Fruit fly (Drosophila melanogaster) whole organism, prepupa: ENCODE measurements around the gene CG14431.
A peak's percentile ranks its signal among the peaks of the same experiment; 100 is the strongest.

Experiments
- Blimp-1 ChIP-seq: fragments of 200-800 bp; sonication (Bioruptor generic); optimal IDR thresholded peaks from 3 replicates; lab custom pipeline; 2017; ENCODE audit warnings: missing biosample characterization, missing genetic modification characterization, mild to moderate bottlenecking, moderate library complexity, missing genetic modification reagents
- CG10669 ChIP-seq: fragments of 200-800 bp; sonication (Bioruptor generic); optimal IDR thresholded peaks from 3 replicates; lab custom pipeline; 2018; ENCODE audit warnings: missing biosample characterization, mild to moderate bottlenecking, missing genetic modification characterization, moderate library complexity
- CG11762 ChIP-seq: fragments of 200-800 bp; sonication (Bioruptor generic); optimal IDR thresholded peaks from 3 replicates; lab custom pipeline; 2016; ENCODE audit warnings: missing biosample characterization, missing genetic modification characterization; ENCODE audit not compliant: insufficient read depth
- CG15336 ChIP-seq: fragments of 200-800 bp; sonication (Bioruptor generic); IDR thresholded peaks from 2 replicates; pipeline ENCODE4 v1.3.6; 2022; ENCODE audit warnings: missing biosample characterization, missing genetic modification characterization
- CG1621 ChIP-seq: fragments of 200-800 bp; sonication (Bioruptor generic); optimal IDR thresholded peaks from 3 replicates; lab custom pipeline; 2018; ENCODE audit warnings: missing biosample characterization, mild to moderate bottlenecking, missing genetic modification characterization
- CG3032 ChIP-seq: fragments of 200-800 bp; optimal IDR thresholded peaks from 2 replicates; lab custom pipeline; 2019; ENCODE audit warnings: missing biosample characterization, mild to moderate bottlenecking, missing genetic modification characterization, moderate library complexity
- CG32006 ChIP-seq: fragments of 200-800 bp; sonication (Bioruptor generic); optimal IDR thresholded peaks from 3 replicates; lab custom pipeline; 2017; ENCODE audit warnings: missing biosample characterization, mild to moderate bottlenecking, missing genetic modification characterization
- CG3919 ChIP-seq: fragments of 200-800 bp; sonication (Bioruptor generic); optimal IDR thresholded peaks from 3 replicates; lab custom pipeline; 2016; ENCODE audit warnings: missing biosample characterization, missing genetic modification characterization
- CG4318 ChIP-seq: fragments of 200-800 bp; sonication (Bioruptor generic); optimal IDR thresholded peaks from 3 replicates; lab custom pipeline; 2017; ENCODE audit warnings: missing biosample characterization, mild to moderate bottlenecking, missing genetic modification characterization
- CG6163 ChIP-seq: fragments of 200-800 bp; sonication (Bioruptor generic); IDR thresholded peaks from 3 replicates; pipeline ENCODE4 v1.3.6; 2022; ENCODE audit warnings: missing biosample characterization, missing genetic modification characterization
- CG6276 ChIP-seq: fragments of 200-800 bp; sonication (Bioruptor generic); optimal IDR thresholded peaks from 2 replicates; lab custom pipeline; 2017; ENCODE audit warnings: missing biosample characterization, mild to moderate bottlenecking, missing genetic modification characterization
- CG6792 ChIP-seq: fragments of 200-800 bp; sonication (Bioruptor generic); optimal IDR thresholded peaks from 3 replicates; lab custom pipeline; 2016; ENCODE audit warnings: missing biosample characterization, missing genetic modification characterization
- CG6808 ChIP-seq: fragments of 200-800 bp; sonication (Bioruptor generic); optimal IDR thresholded peaks from 3 replicates; lab custom pipeline; 2017; ENCODE audit warnings: missing biosample characterization, missing genetic modification characterization, mild to moderate bottlenecking, moderate library complexity, missing genetic modification reagents
- CG6854 ChIP-seq: fragments of 200-800 bp; sonication (Bioruptor generic); optimal IDR thresholded peaks from 2 replicates; lab custom pipeline; 2017; ENCODE audit warnings: missing biosample characterization, mild to moderate bottlenecking, missing genetic modification characterization
- CG7368 ChIP-seq: fragments of 200-800 bp; sonication (Bioruptor generic); optimal IDR thresholded peaks from 3 replicates; lab custom pipeline; 2016; ENCODE audit warnings: missing biosample characterization, missing genetic modification characterization
- CG8319 ChIP-seq: fragments of 200-800 bp; sonication (Bioruptor generic); optimal IDR thresholded peaks from 3 replicates; lab custom pipeline; 2016; ENCODE audit warnings: missing biosample characterization, missing genetic modification characterization
- CG9139 ChIP-seq: fragments of 200-800 bp; sonication (Bioruptor generic); optimal IDR thresholded peaks from 3 replicates; lab custom pipeline; 2017; ENCODE audit warnings: missing biosample characterization, mild to moderate bottlenecking, missing genetic modification characterization
- Eip75B ChIP-seq: fragments of 200-800 bp; sonication (Bioruptor generic); optimal IDR thresholded peaks from 3 replicates; lab custom pipeline; 2016; ENCODE audit warnings: missing biosample characterization, missing genetic modification characterization
- Eip78C ChIP-seq: fragments of 200-800 bp; sonication (Bioruptor generic); peaks from one replicate; lab custom pipeline; 2016; ENCODE audit warnings: missing biosample characterization, missing genetic modification characterization
- Eip93F ChIP-seq: fragments of 200-800 bp; sonication (Bioruptor generic); optimal IDR thresholded peaks from 2 replicates; lab custom pipeline; 2016; ENCODE audit warnings: missing biosample characterization, mild to moderate bottlenecking, missing genetic modification characterization
- Ets21C ChIP-seq: fragments of 200-800 bp; sonication (Bioruptor generic); optimal IDR thresholded peaks from 3 replicates; lab custom pipeline; 2016; ENCODE audit warnings: missing biosample characterization, missing genetic modification characterization
- Ets96B ChIP-seq: fragments of 200-800 bp; optimal IDR thresholded peaks from 2 replicates; lab custom pipeline; 2019; ENCODE audit warnings: missing biosample characterization, mild to moderate bottlenecking, missing genetic modification characterization, moderate library complexity
- Gug ChIP-seq: fragments of 200-800 bp; sonication (Bioruptor generic); IDR thresholded peaks from 2 replicates; pipeline ENCODE4 v1.3.6; 2022; ENCODE audit warnings: missing biosample characterization, missing genetic modification characterization
- Hr39 ChIP-seq: fragments of 200-800 bp; sonication (Bioruptor generic); optimal IDR thresholded peaks from 2 replicates; lab custom pipeline; 2016; ENCODE audit warnings: missing biosample characterization, missing genetic modification characterization
- Hr4 ChIP-seq: fragments of 200-800 bp; sonication (Bioruptor generic); optimal IDR thresholded peaks from 3 replicates; lab custom pipeline; 2016; ENCODE audit warnings: missing biosample characterization, missing genetic modification characterization
- Lpt ChIP-seq: fragments of 200-800 bp; sonication (Bioruptor generic); optimal IDR thresholded peaks from 3 replicates; lab custom pipeline; 2016; ENCODE audit warnings: missing biosample characterization, missing genetic modification characterization
- Met ChIP-seq: fragments of 200-800 bp; sonication (Bioruptor generic); optimal IDR thresholded peaks from 3 replicates; lab custom pipeline; 2016; ENCODE audit warnings: missing biosample characterization, missing genetic modification characterization
- OdsH ChIP-seq: fragments of 200-800 bp; sonication (Bioruptor generic); optimal IDR thresholded peaks from 3 replicates; lab custom pipeline; 2016; ENCODE audit warnings: missing biosample characterization, missing genetic modification characterization
- Smox ChIP-seq: fragments of 200-800 bp; sonication (Bioruptor generic); optimal IDR thresholded peaks from 3 replicates; lab custom pipeline; 2016; ENCODE audit warnings: missing biosample characterization, missing genetic modification characterization
- Sox102F ChIP-seq: fragments of 200-800 bp; sonication (Bioruptor generic); optimal IDR thresholded peaks from 2 replicates; lab custom pipeline; 2016; ENCODE audit warnings: missing biosample characterization, mild to moderate bottlenecking, missing genetic modification characterization
- Sox14 ChIP-seq: fragments of 200-800 bp; sonication (Bioruptor generic); optimal IDR thresholded peaks from 3 replicates; lab custom pipeline; 2016; ENCODE audit warnings: missing biosample characterization, missing genetic modification characterization
- Sox15 ChIP-seq: fragments of 200-800 bp; sonication (Bioruptor generic); optimal IDR thresholded peaks from 3 replicates; lab custom pipeline; 2016; ENCODE audit warnings: missing biosample characterization, missing genetic modification characterization
- achi ChIP-seq: fragments of 200-800 bp; sonication (Bioruptor generic); optimal IDR thresholded peaks from 3 replicates; lab custom pipeline; 2016; ENCODE audit warnings: missing biosample characterization, missing genetic modification characterization
- dac ChIP-seq: fragments of 200-800 bp; sonication (Bioruptor generic); optimal IDR thresholded peaks from 2 replicates; lab custom pipeline; 2017; ENCODE audit warnings: missing biosample characterization, mild to moderate bottlenecking, missing genetic modification characterization
- dsx ChIP-seq: fragments of 200-800 bp; optimal IDR thresholded peaks from 3 replicates; lab custom pipeline; 2019; ENCODE audit warnings: missing biosample characterization, mild to moderate bottlenecking, missing genetic modification characterization, moderate library complexity; ENCODE audit not compliant: poor library complexity, severe bottlenecking
- eg ChIP-seq: fragments of 200-800 bp; sonication (Bioruptor generic); IDR thresholded peaks from 3 replicates; pipeline ENCODE4 v1.3.6; 2022; ENCODE audit warnings: missing biosample characterization, missing genetic modification characterization
- esn ChIP-seq: fragments of 200-800 bp; sonication (Bioruptor generic); optimal IDR thresholded peaks from 2 replicates; lab custom pipeline; 2016; ENCODE audit warnings: missing biosample characterization, mild to moderate bottlenecking, missing genetic modification characterization, moderate library complexity
- fd59A ChIP-seq: fragments of 200-800 bp; sonication (Bioruptor generic); optimal IDR thresholded peaks from 2 replicates; lab custom pipeline; 2017; ENCODE audit warnings: missing biosample characterization, mild to moderate bottlenecking, missing genetic modification characterization, missing genetic modification reagents
- fd85E ChIP-seq: fragments of 200-800 bp; sonication (Bioruptor generic); optimal IDR thresholded peaks from 3 replicates; lab custom pipeline; 2016; ENCODE audit warnings: missing biosample characterization, missing genetic modification characterization
- lz ChIP-seq: fragments of 200-800 bp; sonication (Bioruptor generic); optimal IDR thresholded peaks from 3 replicates; lab custom pipeline; 2016; ENCODE audit warnings: missing biosample characterization, missing genetic modification characterization
- pdm3 ChIP-seq: fragments of 200-800 bp; sonication (Bioruptor generic); optimal IDR thresholded peaks from 3 replicates; lab custom pipeline; 2016; ENCODE audit warnings: missing biosample characterization, missing genetic modification characterization
- salr ChIP-seq, 2 experiments: fragments of 200-800 bp; sonication (Bioruptor generic); optimal IDR thresholded peaks; 3 replicates each; lab custom pipeline; 2016 to 2018; ENCODE audit warnings: missing biosample characterization in 2 of 2, missing genetic modification characterization in 2 of 2, mild to moderate bottlenecking in 1 of 2
- svp ChIP-seq: fragments of 200-800 bp; sonication (Bioruptor generic); peaks from one replicate; lab custom pipeline; 2016; ENCODE audit warnings: missing biosample characterization, missing genetic modification characterization
- topi ChIP-seq: fragments of 200-800 bp; sonication (Bioruptor generic); optimal IDR thresholded peaks from 3 replicates; lab custom pipeline; 2016; ENCODE audit warnings: missing biosample characterization, missing genetic modification characterization

CG14431 gene

dm6 chrX:6866764-6867163, 41.3 kb upstream of the CG14431 start:
- TF ChIP-seq Sox14 (GFP tag; lab: Kevin White, UChicago), result peak; percentile 0
- no peak for TF ChIP-seq CG1621 (tag; lab: Kevin White, UChicago)
- no peak for TF ChIP-seq Ets96B
- TF ChIP-seq CG32006 (GFP tag; lab: Kevin White, UChicago), result peak; percentile 6
- TF ChIP-seq CG7368 (GFP tag; lab: Kevin White, UChicago), result no peak
- TF ChIP-seq fd59A (GFP tag; lab: Kevin White, UChicago), result no peak
- no peak for TF ChIP-seq fd85E (GFP tag; lab: Kevin White, UChicago)
- no peak for TF ChIP-seq CG4318
- no peak for TF ChIP-seq CG15336 (GFP tag; lab: Robert Waterston, UW)
- TF ChIP-seq CG8319 (GFP tag; lab: Kevin White, UChicago), result no peak
- no peak for TF ChIP-seq Gug (GFP tag; lab: Robert Waterston, UW)
- TF ChIP-seq Eip78C (GFP tag; lab: Kevin White, UChicago), result peak; percentile 72
- no peak for TF ChIP-seq CG6854 (GFP tag; lab: Kevin White, UChicago)
- TF ChIP-seq topi (GFP tag; lab: Kevin White, UChicago), result peak; percentile 5
- TF ChIP-seq OdsH, result no peak
- TF ChIP-seq CG3919 (GFP tag; lab: Kevin White, UChicago), result no peak
- no peak for TF ChIP-seq CG6792 (GFP tag; lab: Kevin White, UChicago)
- peak; percentile 40 for TF ChIP-seq svp (GFP tag; lab: Kevin White, UChicago)
- no peak for TF ChIP-seq dac
- TF ChIP-seq Eip93F (GFP tag; lab: Kevin White, UChicago), result no peak
- no peak for TF ChIP-seq esn
- TF ChIP-seq Smox (GFP tag; lab: Kevin White, UChicago), result no peak
- no peak for TF ChIP-seq CG11762 (GFP tag; lab: Kevin White, UChicago)
- no peak for TF ChIP-seq lz (GFP tag; lab: Kevin White, UChicago)
- no peak for TF ChIP-seq dsx
- TF ChIP-seq Blimp-1 (GFP tag; lab: Kevin White, UChicago), result no peak
- peak; percentile 2 for TF ChIP-seq CG6276 (GFP tag; lab: Kevin White, UChicago)
- no peak for TF ChIP-seq Hr4 (GFP tag; lab: Kevin White, UChicago)
- no peak for TF ChIP-seq eg (GFP tag; lab: Robert Waterston, UW)

DNA sequence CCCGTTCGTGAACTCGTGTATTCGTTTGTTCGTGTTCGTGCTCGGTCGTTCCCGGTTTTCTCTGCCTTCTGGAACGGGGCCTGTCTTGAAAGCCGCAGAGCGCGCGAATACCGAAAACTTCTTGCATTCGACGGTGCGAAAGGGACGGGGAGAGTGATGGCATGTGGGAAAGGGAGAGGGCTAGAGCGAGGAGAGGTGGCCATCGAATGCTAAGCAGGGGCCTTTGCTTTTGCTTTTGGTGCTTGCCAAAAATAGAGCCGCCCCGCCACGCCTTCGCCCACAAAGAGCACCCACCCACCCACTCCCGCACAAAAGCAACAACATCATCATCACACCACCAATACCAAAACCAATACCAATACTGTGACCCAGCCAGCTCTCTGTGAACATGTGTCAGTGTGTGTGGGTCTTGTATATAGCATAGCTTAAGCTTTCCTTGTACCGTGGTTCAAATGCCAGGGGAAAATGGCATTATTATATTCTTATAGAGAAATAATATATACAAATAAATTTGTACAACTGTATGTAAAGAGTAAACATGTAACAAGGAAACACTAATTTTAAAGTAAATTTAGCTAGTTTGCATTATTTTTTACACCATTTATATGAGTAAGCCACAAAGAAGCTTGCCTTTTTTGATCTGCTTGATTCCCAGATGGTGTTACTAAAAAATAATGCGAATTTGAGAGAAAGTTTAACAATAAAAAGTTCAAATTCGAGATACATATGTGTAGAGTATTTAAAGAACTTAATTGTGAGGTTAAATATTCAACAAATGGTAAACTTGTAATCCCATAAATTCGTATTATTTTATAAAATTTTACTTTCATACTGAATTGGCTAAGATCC, 40.7 kb upstream of the CG14431 start, which contains the start of gene CG14434:
Gene CG14434 (minus strand): TSS at position 20 of the 849 bp plus-strand sequence.
- TF ChIP-seq salr (GFP tag; optimal IDR thresholded peaks at IDR 0.05; lab: Kevin White, UChicago), result peak in 1 of 2 experiments; percentile 93
- TF ChIP-seq CG3032 (tag; lab: Kevin White, UChicago), result peak; percentile 75
- TF ChIP-seq CG8319 (GFP tag; lab: Kevin White, UChicago), result peak; percentile 56
- no peak for TF ChIP-seq Eip93F (GFP tag; lab: Kevin White, UChicago)
- peak; percentile 78 for TF ChIP-seq achi
- peak; percentile 80 for TF ChIP-seq lz (GFP tag; lab: Kevin White, UChicago)
- TF ChIP-seq Hr39 (GFP tag; lab: Kevin White, UChicago), result peak; percentile 67
- TF ChIP-seq dac, result peak; percentile 45
- TF ChIP-seq fd85E (GFP tag; lab: Kevin White, UChicago), result no peak
- TF ChIP-seq pdm3, result peak; percentile 77
- peak; percentile 76 for TF ChIP-seq Sox15 (GFP tag; lab: Kevin White, UChicago)
- TF ChIP-seq CG15336 (GFP tag; lab: Robert Waterston, UW), result peak; percentile 49
- peak; percentile 75 for TF ChIP-seq CG10669 (GFP tag; lab: Kevin White, UChicago)
- TF ChIP-seq fd59A (GFP tag; lab: Kevin White, UChicago), result peak; percentile 74
- peak; percentile 95 for TF ChIP-seq Eip78C (GFP tag; lab: Kevin White, UChicago)
- peak; percentile 82 for TF ChIP-seq Hr4 (GFP tag; lab: Kevin White, UChicago)
- peak; percentile 68 for TF ChIP-seq Ets96B
- peak; percentile 33 for TF ChIP-seq Gug (GFP tag; lab: Robert Waterston, UW)
- TF ChIP-seq CG6808 (GFP tag; lab: Kevin White, UChicago), result peak; percentile 88
- TF ChIP-seq CG6163 (GFP tag; lab: Robert Waterston, UW), result no peak; the same call in 2 of the 3 replicates
- peak; percentile 37 for TF ChIP-seq CG9139 (GFP tag; lab: Kevin White, UChicago)
- TF ChIP-seq Lpt (GFP tag; lab: Kevin White, UChicago), result peak; percentile 46
- TF ChIP-seq CG3919 (GFP tag; lab: Kevin White, UChicago), result peak; percentile 74
- TF ChIP-seq Ets21C, result peak; percentile 49
- peak; percentile 43 for TF ChIP-seq dsx
- peak; percentile 78 for TF ChIP-seq Sox102F (GFP tag; lab: Kevin White, UChicago)
- peak; percentile 83 for TF ChIP-seq Met (GFP tag; lab: Kevin White, UChicago)
- TF ChIP-seq OdsH, result peak; percentile 81
- peak; percentile 59 for TF ChIP-seq Blimp-1 (GFP tag; lab: Kevin White, UChicago)
- TF ChIP-seq Eip75B, result peak; percentile 75
- TF ChIP-seq CG6854 (GFP tag; lab: Kevin White, UChicago), result no peak
- peak; percentile 87 for TF ChIP-seq svp (GFP tag; lab: Kevin White, UChicago)
- TF ChIP-seq CG11762 (GFP tag; lab: Kevin White, UChicago), result peak; percentile 67
- TF ChIP-seq CG6792 (GFP tag; lab: Kevin White, UChicago), result peak; percentile 68
- TF ChIP-seq CG32006 (GFP tag; lab: Kevin White, UChicago), result peak; percentile 94
- no peak for TF ChIP-seq CG1621 (tag; lab: Kevin White, UChicago)
